Fruit fly (Drosophila melanogaster): Measurements from ENCODE around the gene CG42834.
A peak's percentile ranks its signal among the peaks of the same experiment; 100 is the strongest.

The CG42834 gene

dm6 chr3R:17385329-17386019, 33.1 kb upstream of the CG42834 start (continued):
- peak; percentile 51 for TF ChIP-seq CG15601 (tag; optimal IDR thresholded peaks at IDR 0.05)
- TF ChIP-seq dm (GFP tag; optimal IDR thresholded peaks at IDR 0.05): peak; percentile 56
- no peak for TF ChIP-seq lov (optimal IDR thresholded peaks at IDR 0.05)
- TF ChIP-seq lov (GFP tag; IDR thresholded peaks at IDR 0.05): peak; percentile 66; the same call in 2 of the 3 replicates
- no peak for TF ChIP-seq en (GFP tag; optimal IDR thresholded peaks at IDR 0.05)
- TF ChIP-seq fd96Cb (tag; optimal IDR thresholded peaks at IDR 0.05): peak; percentile 30
- no peak for TF ChIP-seq NC2α (GFP tag; optimal IDR thresholded peaks at IDR 0.05)
- peak; percentile 34 for TF ChIP-seq CrebB (tag; optimal IDR thresholded peaks at IDR 0.05)
- TF ChIP-seq CG1233 (GFP tag; optimal IDR thresholded peaks at IDR 0.05): peak; percentile 9
- TF ChIP-seq CG11085 (GFP tag; IDR thresholded peaks at IDR 0.05): no peak
- TF ChIP-seq gce (GFP tag; IDR thresholded peaks at IDR 0.05): peak; percentile 46; the same call in 1 of the 3 replicates
- peak; percentile 24 for TF ChIP-seq mirr (GFP tag; optimal IDR thresholded peaks at IDR 0.05)
- TF ChIP-seq Usf (GFP tag; optimal IDR thresholded peaks at IDR 0.05): peak; percentile 37
- peak; percentile 17 for TF ChIP-seq Hand (GFP tag; optimal IDR thresholded peaks at IDR 0.05)
- no peak for TF ChIP-seq CG3838 (GFP tag; optimal IDR thresholded peaks at IDR 0.05)
- TF ChIP-seq CG13624 (GFP tag; optimal IDR thresholded peaks at IDR 0.05): peak; percentile 80
- peak; percentile 51 for TF ChIP-seq ham (GFP tag; IDR thresholded peaks at IDR 0.05)
- TF ChIP-seq wor (GFP tag; IDR thresholded peaks at IDR 0.05): no peak
- no peak for TF ChIP-seq ab (GFP tag; optimal IDR thresholded peaks at IDR 0.05)
- no peak for TF ChIP-seq CG6272 (GFP tag; IDR thresholded peaks at IDR 0.05)
- peak; percentile 5 for TF ChIP-seq schlank (tag; optimal IDR thresholded peaks at IDR 0.05)
- peak; percentile 28 for TF ChIP-seq abd-A (tag; optimal IDR thresholded peaks at IDR 0.05)
- TF ChIP-seq crp (GFP tag; optimal IDR thresholded peaks at IDR 0.05): peak; percentile 91 to 99
- peak; percentile 69 for TF ChIP-seq tin (GFP tag; optimal IDR thresholded peaks at IDR 0.05)
- peak; percentile 63 for TF ChIP-seq CG14441 (GFP tag; IDR thresholded peaks at IDR 0.05)
- peak; percentile 74 for TF ChIP-seq ken (GFP tag; IDR thresholded peaks at IDR 0.05)
- TF ChIP-seq vvl (GFP tag; IDR thresholded peaks at IDR 0.05): peak; percentile 91
- TF ChIP-seq fu2 (GFP tag; optimal IDR thresholded peaks at IDR 0.05): peak; percentile 61
- TF ChIP-seq bcd (GFP tag; optimal IDR thresholded peaks at IDR 0.05): peak; percentile 50
- TF ChIP-seq oc (tag; optimal IDR thresholded peaks at IDR 0.05): no peak
- TF ChIP-seq CG11093 (GFP tag; IDR thresholded peaks at IDR 0.05): peak; percentile 46; the same call in 1 of the 3 replicates
- TF ChIP-seq CkIIα-i1 (GFP tag; IDR thresholded peaks at IDR 0.05): no peak
- no peak for TF ChIP-seq CG7271 (tag; optimal IDR thresholded peaks at IDR 0.05)
- peak; percentile 16 for TF ChIP-seq CG11398 (GFP tag; optimal IDR thresholded peaks at IDR 0.05)
- peak; percentile 94 for TF ChIP-seq Ets97D (GFP tag; optimal IDR thresholded peaks at IDR 0.05)
- TF ChIP-seq Gsc (GFP tag; IDR thresholded peaks at IDR 0.05): no peak
- TF ChIP-seq dimm (GFP tag; IDR thresholded peaks at IDR 0.05): no peak
- TF ChIP-seq CG15514 (GFP tag; optimal IDR thresholded peaks at IDR 0.05): peak; percentile 91
- peak; percentile 58 for TF ChIP-seq slbo (GFP tag; IDR thresholded peaks at IDR 0.05)
- peak; percentile 83 for TF ChIP-seq Hmr (GFP tag; optimal IDR thresholded peaks at IDR 0.05)
- peak; percentile 56 for TF ChIP-seq amos (GFP tag; IDR thresholded peaks at IDR 0.05; ENCODE audit: partially characterized antibody)
- TF ChIP-seq grau (tag; optimal IDR thresholded peaks at IDR 0.05): peak; percentile 66
- peak; percentile 90 for TF ChIP-seq B-H2 (GFP tag; optimal IDR thresholded peaks at IDR 0.05)
- peak; percentile 41; the same call in 1 of the 2 replicates for TF ChIP-seq Dref (GFP tag; IDR thresholded peaks at IDR 0.05)
- TF ChIP-seq CG32767 (GFP tag; IDR thresholded peaks at IDR 0.05): peak; percentile 84
- peak; percentile 72 for TF ChIP-seq Ada2b (GFP tag; IDR thresholded peaks at IDR 0.05)
- TF ChIP-seq MESR4 (GFP tag; optimal IDR thresholded peaks at IDR 0.05): peak; percentile 71
- TF ChIP-seq salm (tag; optimal IDR thresholded peaks at IDR 0.05): no peak
- TF ChIP-seq gsb-n (tag; optimal IDR thresholded peaks at IDR 0.05): peak; percentile 95
- peak; percentile 3 for TF ChIP-seq gcm2 (GFP tag; optimal IDR thresholded peaks at IDR 0.05)
